Worm (Caenorhabditis elegans) whole organism, late embryonic: Measurements from ENCODE around the gene algn-9.

Source experiments
- F13H6.1 ChIP-seq: sonication (generic microtip); optimal IDR thresholded peaks from 2 replicates; lab custom pipeline; 2016; ENCODE audit warnings: missing genetic modification characterization, missing compliant biosample characterization
- T23F11.4 ChIP-seq: fragments of 200-800 bp; sonication (Bioruptor generic); optimal IDR thresholded peaks from 2 replicates; lab custom pipeline; 2018; ENCODE audit warnings: mild to moderate bottlenecking, missing genetic modification characterization, missing compliant biosample characterization
- Y22D7AL.16 ChIP-seq: sonication (generic microtip); optimal IDR thresholded peaks from 2 replicates; lab custom pipeline; 2016; ENCODE audit warnings: missing genetic modification characterization, missing compliant biosample characterization
- ahr-1 ChIP-seq: sonication (generic microtip); optimal IDR thresholded peaks from 2 replicates; lab custom pipeline; 2016; ENCODE audit warnings: missing genetic modification characterization, missing compliant biosample characterization
- ama-1 ChIP-seq: fragments of 150-350 bp; optimal IDR thresholded peaks from 2 replicates; lab custom pipeline; 2014
- ceh-22 ChIP-seq: sonication (generic microtip); optimal IDR thresholded peaks from 2 replicates; lab custom pipeline; 2017; ENCODE audit warnings: missing biosample characterization, missing genetic modification characterization
- ceh-45 ChIP-seq: fragments of 200-800 bp; sonication (Bioruptor generic); IDR thresholded peaks from 2 replicates; pipeline ENCODE4 v1.3.6; 2022; ENCODE audit warnings: missing genetic modification reagents, missing genetic modification characterization, missing compliant biosample characterization
- dmd-4 ChIP-seq: sonication (generic microtip); optimal IDR thresholded peaks from 2 replicates; lab custom pipeline; 2016; ENCODE audit warnings: borderline replicate concordance, missing genetic modification characterization, missing compliant biosample characterization
- dve-1 ChIP-seq: sonication (generic microtip); optimal IDR thresholded peaks from 2 replicates; lab custom pipeline; 2017; ENCODE audit warnings: antibody characterized with exemption, mild to moderate bottlenecking, missing genetic modification characterization, missing compliant biosample characterization
- elt-2 ChIP-seq: sonication (generic microtip); optimal IDR thresholded peaks from 2 replicates; lab custom pipeline; 2016; ENCODE audit warnings: missing genetic modification reagents, missing genetic modification characterization, missing compliant biosample characterization
- elt-4 ChIP-seq: sonication (generic microtip); optimal IDR thresholded peaks from 2 replicates; lab custom pipeline; 2016; ENCODE audit warnings: missing genetic modification characterization, missing compliant biosample characterization
- ets-4 ChIP-seq: sonication (generic microtip); optimal IDR thresholded peaks from 2 replicates; lab custom pipeline; 2016; ENCODE audit warnings: missing genetic modification characterization, missing compliant biosample characterization
- eyg-1 ChIP-seq: sonication (generic microtip); optimal IDR thresholded peaks from 2 replicates; lab custom pipeline; 2016; ENCODE audit warnings: missing genotype, missing genetic modification characterization, missing compliant biosample characterization
- fax-1 ChIP-seq: sonication (generic microtip); optimal IDR thresholded peaks from 2 replicates; lab custom pipeline; 2016; ENCODE audit warnings: missing genotype, missing genetic modification characterization, missing compliant biosample characterization
- fkh-10 ChIP-seq: fragments of 150-350 bp; optimal IDR thresholded peaks from 2 replicates; lab custom pipeline; 2014; ENCODE audit warnings: missing biosample characterization, missing genetic modification reagents, missing genetic modification characterization
- fkh-6 ChIP-seq: sonication (generic microtip); optimal IDR thresholded peaks from 2 replicates; lab custom pipeline; 2016; ENCODE audit warnings: missing genetic modification characterization, missing compliant biosample characterization
- gmeb-2 ChIP-seq: sonication (generic microtip); optimal IDR thresholded peaks from 2 replicates; lab custom pipeline; 2016; ENCODE audit warnings: missing genetic modification characterization, inconsistent platforms, missing compliant biosample characterization
- hlh-15 ChIP-seq: sonication (generic microtip); optimal IDR thresholded peaks from 2 replicates; lab custom pipeline; 2016; ENCODE audit warnings: missing genetic modification characterization, missing compliant biosample characterization
- hlh-30 ChIP-seq: sonication (generic microtip); optimal IDR thresholded peaks from 2 replicates; lab custom pipeline; 2017; ENCODE audit warnings: antibody characterized with exemption, missing genetic modification characterization, missing compliant biosample characterization; ENCODE audit not compliant: insufficient read depth
- hlh-6 ChIP-seq: sonication (generic microtip); optimal IDR thresholded peaks from 2 replicates; lab custom pipeline; 2016; ENCODE audit warnings: missing genotype, missing genetic modification characterization, missing compliant biosample characterization
- hlh-8 ChIP-seq: sonication (generic microtip); optimal IDR thresholded peaks from 2 replicates; lab custom pipeline; 2016; ENCODE audit warnings: missing genotype, missing genetic modification characterization, missing compliant biosample characterization
- lim-6 ChIP-seq: sonication (generic microtip); optimal IDR thresholded peaks from 2 replicates; lab custom pipeline; 2016; ENCODE audit warnings: missing genetic modification characterization, missing compliant biosample characterization
- nfya-1 ChIP-seq: sonication (generic microtip); optimal IDR thresholded peaks from 2 replicates; lab custom pipeline; 2017; ENCODE audit warnings: missing genetic modification characterization, mild to moderate bottlenecking, missing compliant biosample characterization, antibody characterized with exemption, moderate library complexity
- nhr-11 ChIP-seq: fragments of 150-350 bp; optimal IDR thresholded peaks from 2 replicates; lab custom pipeline; 2014; ENCODE audit warnings: missing biosample characterization, missing genetic modification characterization
- nhr-232 ChIP-seq: sonication (generic microtip); optimal IDR thresholded peaks from 2 replicates; lab custom pipeline; 2016; ENCODE audit warnings: missing genetic modification characterization, missing compliant biosample characterization
- npax-4 ChIP-seq: sonication (generic microtip); optimal IDR thresholded peaks from 2 replicates; lab custom pipeline; 2016; ENCODE audit warnings: missing genetic modification characterization, missing compliant biosample characterization
- odd-2 ChIP-seq: sonication (generic microtip); optimal IDR thresholded peaks from 2 replicates; lab custom pipeline; 2017; ENCODE audit warnings: antibody characterized with exemption, mild to moderate bottlenecking, missing genetic modification characterization, missing compliant biosample characterization
- pax-1 ChIP-seq: fragments of 150-350 bp; optimal IDR thresholded peaks from 2 replicates; lab custom pipeline; 2014; ENCODE audit warnings: missing biosample characterization, missing genetic modification characterization
- pqm-1 ChIP-seq: sonication (generic microtip); optimal IDR thresholded peaks from 2 replicates; lab custom pipeline; 2016; ENCODE audit warnings: missing genetic modification characterization, missing compliant biosample characterization
- pros-1 ChIP-seq: fragments of 150-350 bp; optimal IDR thresholded peaks from 2 replicates; lab custom pipeline; 2014; ENCODE audit warnings: missing biosample characterization, missing genetic modification reagents, missing genetic modification characterization
- ref-2 ChIP-seq: sonication (generic microtip); optimal IDR thresholded peaks from 2 replicates; lab custom pipeline; 2016; ENCODE audit warnings: missing genetic modification characterization, missing compliant biosample characterization
- sox-2 ChIP-seq: fragments of 200-800 bp; sonication (Bioruptor generic); IDR thresholded peaks from 2 replicates; pipeline ENCODE4 v1.3.6; 2022; ENCODE audit warnings: missing genetic modification reagents, missing genetic modification characterization, missing compliant biosample characterization
- unc-86 ChIP-seq: sonication (generic microtip); optimal IDR thresholded peaks from 2 replicates; lab custom pipeline; 2016; ENCODE audit warnings: missing genetic modification characterization, missing compliant biosample characterization

Gene algn-9

ce11 chrII:10621965-10622364 is 37.8 kb downstream of the algn-9 start, which contains the start of gene cutl-9:
TSS of gene cutl-9 (plus strand) at chrII:10622265.
- TF ChIP-seq pros-1 (no peak), hlh-8 (tag; lab: Kevin White, UChicago) (no peak), fkh-10 (GFP tag; lab: Kevin White, UChicago) (no peak), hlh-30 (tag; lab: Kevin White, UChicago) (no peak), F13H6.1 (tag; lab: Kevin White, UChicago) (no peak), T23F11.4 (no peak), ets-4 (tag; lab: Kevin White, UChicago) (no peak), nhr-232 (tag; lab: Kevin White, UChicago) (no peak), ama-1 (lab: Kevin White, UChicago) (no peak), nhr-11 (no peak), unc-86 (no peak), ceh-22 (tag; lab: Kevin White, UChicago) (no peak), hlh-15 (tag; lab: Kevin White, UChicago) (no peak), gmeb-2 (no peak), elt-4 (tag; lab: Kevin White, UChicago) (no peak), ceh-45 (GFP tag; lab: Robert Waterston, UW) (no peak), hlh-6 (tag; lab: Kevin White, UChicago) (no peak), pqm-1 (tag; lab: Kevin White, UChicago) (no peak), ahr-1 (tag; lab: Kevin White, UChicago) (no peak)

ce11 chrII:10627086-10627485 is 43.0 kb downstream of the algn-9 start:
- TF ChIP-seq ref-2 (tag; lab: Kevin White, UChicago) (no peak), elt-2 (tag; lab: Kevin White, UChicago) (peak; percentile 37)

- TF ChIP-seq hlh-15 (tag; lab: Kevin White, UChicago) (no peak), sox-2 (GFP tag; lab: Robert Waterston, UW) (no peak), ets-4 (tag; lab: Kevin White, UChicago) (no peak), pqm-1 (tag; lab: Kevin White, UChicago) (no peak), dve-1 (tag; lab: Kevin White, UChicago) (no peak), npax-4 (tag; lab: Kevin White, UChicago) (no peak), nhr-11 (no peak), nfya-1 (tag; lab: Kevin White, UChicago) (no peak), fkh-6 (tag; lab: Kevin White, UChicago) (no peak), eyg-1 (tag; lab: Kevin White, UChicago) (no peak), fax-1 (no peak), dmd-4 (tag; lab: Kevin White, UChicago) (no peak), odd-2 (tag; lab: Kevin White, UChicago) (no peak), lim-6 (tag; lab: Kevin White, UChicago) (no peak), ama-1 (lab: Kevin White, UChicago) (no peak), ref-2 (tag; lab: Kevin White, UChicago) (no peak), Y22D7AL.16 (no peak)
These were observed 43.8 kb downstream of the algn-9 start, which contains the start of gene M28.8 for ce11 chrII:10627963-10628362. TSS of gene M28.8 (plus strand) at chrII:10628263.

- TF ChIP-seq ceh-22 (tag; lab: Kevin White, UChicago): no peak
- TF ChIP-seq pax-1: no peak
- TF ChIP-seq, all 69 proteins: peak for 0
These were observed 46.8 kb downstream of the algn-9 start for ce11 chrII:10630944-10631343.
